Fruit fly (Drosophila melanogaster): ENCODE results near the gene CG13950.

Gene CG13950

DNA sequence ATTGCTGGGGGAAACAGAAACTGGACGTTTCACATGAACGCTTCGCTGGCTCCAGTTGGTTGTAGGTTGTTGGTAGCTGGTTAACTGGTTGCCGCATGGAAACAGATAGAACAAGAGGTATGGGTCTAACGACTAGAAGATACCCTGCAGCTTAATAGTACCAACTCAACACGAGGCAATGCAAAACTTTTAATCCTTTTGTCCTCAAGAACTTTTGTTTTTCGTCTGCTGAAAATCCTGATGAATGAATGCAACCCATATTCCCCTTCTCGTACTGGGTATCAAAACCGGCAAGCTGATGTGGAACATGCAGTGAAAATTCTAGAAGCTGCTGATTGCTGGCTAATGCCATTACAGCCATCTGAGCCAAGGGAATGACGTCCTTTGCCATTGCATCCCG lies 22.0 kb upstream of the CG13950 start (continued):
- TF ChIP-seq CG32772 (GFP tag; IDR thresholded peaks at IDR 0.05) (0 out of 2 replicates have a peak, but pooled peaks have one; percentile 9), CG9609 (GFP tag; optimal IDR thresholded peaks at IDR 0.05) (peak; percentile 35), CG10654 (GFP tag; optimal IDR thresholded peaks at IDR 0.05) (no peak), Asciz (GFP tag; optimal IDR thresholded peaks at IDR 0.05) (no peak), Blimp-1 (GFP tag; optimal IDR thresholded peaks at IDR 0.05) (peak; percentile 6), dpn (GFP tag; optimal IDR thresholded peaks at IDR 0.05) (peak in 1 of 2 experiments; percentile 27), CG2875 (GFP tag; optimal IDR thresholded peaks at IDR 0.05) (no peak), CG6854 (GFP tag; optimal IDR thresholded peaks at IDR 0.05) (no peak), sisA (GFP tag; IDR thresholded peaks at IDR 0.05) (peak; percentile 44; the same call in 1 of the 2 replicates), sens (GFP tag) (peak; percentile 89), CG8388 (GFP tag; optimal IDR thresholded peaks at IDR 0.05) (no peak), Myb (GFP tag; optimal IDR thresholded peaks at IDR 0.05) (no peak), yki (optimal IDR thresholded peaks at IDR 0.05) (no peak), HLH4C (GFP tag; IDR thresholded peaks at IDR 0.05; ENCODE audit: partially characterized antibody) (no peak), Scr (GFP tag; IDR thresholded peaks at IDR 0.05; ENCODE audit: partially characterized antibody) (no peak), dimm (GFP tag; IDR thresholded peaks at IDR 0.05) (no peak), Neu2 (GFP tag; optimal IDR thresholded peaks at IDR 0.05; ENCODE audit: borderline replicate concordance) (no peak), CG30403 (GFP tag; optimal IDR thresholded peaks at IDR 0.05) (peak; percentile 38), vfl (GFP tag; optimal IDR thresholded peaks at IDR 0.05) (no peak), Sry-δ (GFP tag; optimal IDR thresholded peaks at IDR 0.05) (no peak), ro (GFP tag; IDR thresholded peaks at IDR 0.05) (no peak), danr (GFP tag; IDR thresholded peaks at IDR 0.05) (no peak), CG6791 (GFP tag; IDR thresholded peaks at IDR 0.05; ENCODE audit: partially characterized antibody) (no peak), HLH3B (GFP tag; IDR thresholded peaks at IDR 0.05) (peak; percentile 29; the same call in 1 of the 2 replicates), Bgb (GFP tag; IDR thresholded peaks at IDR 0.05; ENCODE audit: partially characterized antibody) (no peak), CG8924 (tag; optimal IDR thresholded peaks at IDR 0.05) (peak; percentile 37), Xbp1 (GFP tag; optimal IDR thresholded peaks at IDR 0.05) (peak; percentile 73), CG13624 (GFP tag; optimal IDR thresholded peaks at IDR 0.05) (no peak), D19B (GFP tag; optimal IDR thresholded peaks at IDR 0.05) (peak; percentile 41), eve (GFP tag; optimal IDR thresholded peaks at IDR 0.05) (no peak), mam (GFP tag; optimal IDR thresholded peaks at IDR 0.05) (peak; percentile 32), PHDP (tag; optimal IDR thresholded peaks at IDR 0.05) (peak; percentile 53), pnt (GFP tag; optimal IDR thresholded peaks at IDR 0.05) (peak; percentile 4), CG9932 (GFP tag; IDR thresholded peaks at IDR 0.05) (peak; percentile 48), Drgx (GFP tag; IDR thresholded peaks at IDR 0.05) (peak; percentile 89), fru (optimal IDR thresholded peaks at IDR 0.05) (no peak), Camta (GFP tag; optimal IDR thresholded peaks at IDR 0.05) (no peak), Med (GFP tag) (peak; percentile 80), tin (GFP tag; optimal IDR thresholded peaks at IDR 0.05) (peak; percentile 27), ara (GFP tag; IDR thresholded peaks at IDR 0.05) (no peak), chif (GFP tag; optimal IDR thresholded peaks at IDR 0.05) (peak; percentile 51 to 54), btn (GFP tag; optimal IDR thresholded peaks at IDR 0.05) (no peak), jumu (GFP tag; optimal IDR thresholded peaks at IDR 0.05) (peak; percentile 42), Mes4 (GFP tag; optimal IDR thresholded peaks at IDR 0.05) (peak; percentile 33), CG10959 (GFP tag; IDR thresholded peaks at IDR 0.05) (no peak), CG15269 (tag; optimal IDR thresholded peaks at IDR 0.05) (peak; percentile 53), bab2 (GFP tag; optimal IDR thresholded peaks at IDR 0.05) (no peak), Atf3 (GFP tag; optimal IDR thresholded peaks at IDR 0.05) (peak; percentile 19), oc (tag; optimal IDR thresholded peaks at IDR 0.05) (no peak), row (GFP tag; IDR thresholded peaks at IDR 0.05) (peak; percentile 79), NC2α (GFP tag; optimal IDR thresholded peaks at IDR 0.05) (no peak), exex (tag; optimal IDR thresholded peaks at IDR 0.05) (no peak), ssp (GFP tag; IDR thresholded peaks at IDR 0.05) (no peak)

Measured in whole organism, embryonic.